Worm (Caenorhabditis elegans) whole organism, young adult: ENCODE measurements around the gene clec-85.
"Not testable (repeated sequence)": the region's sequence is repeated elsewhere in the genome, so short reads cannot be mapped to it uniquely, and the experiment has no call there.

Experiments used
- F39B2.1 ChIP-seq: fragments of 200-800 bp; sonication (Bioruptor generic); IDR thresholded peaks from 2 replicates; pipeline ENCODE4 v1.3.6; 2022; ENCODE audit warnings: missing genetic modification reagents, missing genetic modification characterization, missing compliant biosample characterization
- F49E8.2 ChIP-seq: sonication (generic microtip); optimal IDR thresholded peaks from 3 replicates; lab custom pipeline; 2017; ENCODE audit warnings: missing genetic modification characterization, mild to moderate bottlenecking, missing compliant biosample characterization, antibody characterized with exemption, moderate library complexity; ENCODE audit not compliant: insufficient read depth
- F52B5.7 ChIP-seq: sonication (generic microtip); optimal IDR thresholded peaks from 2 replicates; lab custom pipeline; 2016; ENCODE audit warnings: mild to moderate bottlenecking, missing genetic modification characterization, missing compliant biosample characterization
- ZK185.1 ChIP-seq: sonication (generic microtip); optimal IDR thresholded peaks from 2 replicates; lab custom pipeline; 2016; ENCODE audit warnings: mild to moderate bottlenecking, missing genetic modification characterization, missing compliant biosample characterization; ENCODE audit not compliant: poor library complexity, severe bottlenecking
- cebp-2 ChIP-seq: fragments of 200-800 bp; sonication (Bioruptor generic); IDR thresholded peaks from 2 replicates; pipeline ENCODE4 v1.3.6; 2022; ENCODE audit warnings: missing genetic modification characterization, missing compliant biosample characterization
- lin-35 ChIP-seq, 3 experiments: fragments of 150-350 bp in 2 of 3; sonication (generic microtip) in 1 of 3; optimal IDR thresholded peaks; 2 replicates each; lab custom pipeline; 2014 to 2018; ENCODE audit warnings: missing biosample characterization in 3 of 3, missing genetic modification characterization in 3 of 3, missing genetic modification reagents in 3 of 3
- lin-40 ChIP-seq: sonication (generic microtip); optimal IDR thresholded peaks from 2 replicates; lab custom pipeline; 2016; ENCODE audit warnings: missing genetic modification characterization, mild to moderate bottlenecking, missing compliant biosample characterization, missing genotype, missing genetic modification reagents
- madf-10 ChIP-seq: sonication (generic microtip); optimal IDR thresholded peaks from 2 replicates; lab custom pipeline; 2016; ENCODE audit warnings: mild to moderate bottlenecking, missing genetic modification characterization, missing compliant biosample characterization
- repo-1 ChIP-seq: sonication (generic microtip); optimal IDR thresholded peaks from 2 replicates; lab custom pipeline; 2017; ENCODE audit warnings: mild to moderate bottlenecking, missing genetic modification characterization, missing compliant biosample characterization
- snpc-4 ChIP-seq, 5 experiments: fragments of 150-350 bp in 1 of 5; sonication (generic microtip) in 4 of 5; optimal IDR thresholded peaks; 2 replicates each; lab custom pipeline; 2014 to 2018; ENCODE audit warnings: missing genetic modification characterization in 5 of 5, missing biosample characterization in 3 of 5, antibody characterized with exemption in 2 of 5, mild to moderate bottlenecking in 2 of 5, missing compliant biosample characterization in 2 of 5, missing genotype in 2 of 5, moderate library complexity in 2 of 5, missing genetic modification reagents in 1 of 5
- unc-62 ChIP-seq: fragments of 150-350 bp; optimal IDR thresholded peaks from 2 replicates; lab custom pipeline; 2014; ENCODE audit warnings: missing biosample characterization, missing genetic modification reagents, missing genetic modification characterization
- ztf-22 ChIP-seq: fragments of 200-800 bp; sonication (Bioruptor generic); optimal IDR thresholded peaks from 2 replicates; lab custom pipeline; 2018; ENCODE audit warnings: mild to moderate bottlenecking, missing genetic modification characterization, moderate library complexity, missing compliant biosample characterization

DNA sequence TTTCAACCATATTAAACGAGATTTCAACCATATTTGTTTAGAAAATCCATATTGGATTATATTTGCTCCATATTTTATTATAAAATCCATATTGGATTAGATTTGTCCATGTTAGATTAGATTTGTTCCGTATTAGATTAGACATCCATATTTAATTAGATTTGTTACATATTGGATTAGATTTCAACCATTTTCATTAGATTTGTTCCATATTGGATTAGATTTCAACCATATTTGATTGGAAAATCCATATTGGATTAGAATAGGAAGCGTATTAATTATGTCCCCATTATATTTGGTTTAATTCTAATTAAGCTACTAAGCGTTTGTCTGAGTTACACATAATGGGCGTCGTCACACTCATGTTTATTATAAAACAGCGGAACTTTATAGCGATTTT lies 49.1 kb upstream of the clec-85 start, which contains the start of gene Y54G2A.44:
- TF ChIP-seq F52B5.7 (tag; lab: Kevin White, UChicago); unc-62 (GFP tag; lab: Kevin White, UChicago); snpc-4 (GFP tag; optimal IDR thresholded peaks at IDR 0.05; lab: Kevin White, UChicago); snpc-4 (tag; optimal IDR thresholded peaks at IDR 0.05; lab: Kevin White, UChicago); ztf-22 (GFP tag; lab: Kevin White, UChicago); madf-10 (tag; lab: Kevin White, UChicago); cebp-2; F39B2.1 (GFP tag; lab: Robert Waterston, UW); lin-40 (tag; lab: Kevin White, UChicago); ZK185.1 (tag; lab: Kevin White, UChicago); repo-1 (tag; lab: Kevin White, UChicago); F49E8.2 (tag; lab: Kevin White, UChicago); lin-35 (GFP tag; optimal IDR thresholded peaks at IDR 0.05; lab: Kevin White, UChicago): not testable (repeated sequence)
